Worm (Caenorhabditis elegans) whole organism, mixed stage, embryonic: ENCODE results near the gene clec-73.

ENCODE experiments used
- blmp-1 ChIP-seq: fragments of 150-350 bp; optimal IDR thresholded peaks from 2 replicates; lab custom pipeline; 2014; ENCODE audit warnings: missing biosample characterization, missing genetic modification characterization
- lsy-2 ChIP-seq: fragments of 150-350 bp; optimal IDR thresholded peaks from 2 replicates; lab custom pipeline; 2014; ENCODE audit warnings: missing biosample characterization, missing genetic modification characterization
- snpc-4 ChIP-seq: fragments of 150-350 bp; optimal IDR thresholded peaks from 2 replicates; lab custom pipeline; 2014; ENCODE audit warnings: missing biosample characterization, missing genetic modification characterization
- unc-62 ChIP-seq: fragments of 150-350 bp; optimal IDR thresholded peaks from 2 replicates; lab custom pipeline; 2014; ENCODE audit warnings: missing biosample characterization, missing genetic modification reagents, missing genetic modification characterization

ce11 chrIV:3995384-3995783 is 39.4 kb upstream of the clec-73 start, which contains the start of gene F47C12.7:
- TF ChIP-seq snpc-4 (no peak), unc-62 (no peak), blmp-1 (tag; lab: Kevin White, UChicago) (no peak), lsy-2 (tag; lab: Kevin White, UChicago) (no peak)
